Worm (Caenorhabditis elegans): ENCODE results near the gene adal-1.

The adal-1 gene

ce11 chrII:6872493-6872892 lies 20.9 kb downstream of the adal-1 start, which contains the start of gene C44B7.5:
Gene C44B7.5 (minus strand): TSS chrII:6872593.
- TF ChIP-seq nhr-12 (tag; optimal IDR thresholded peaks at IDR 0.05), result no peak
- TF ChIP-seq ceh-43 (GFP tag; optimal IDR thresholded peaks at IDR 0.05), result no peak
- TF ChIP-seq sem-2 (GFP tag; optimal IDR thresholded peaks at IDR 0.05), result no peak
- no peak for TF ChIP-seq mep-1 (tag; optimal IDR thresholded peaks at IDR 0.05)
- TF ChIP-seq cnd-1 (tag; optimal IDR thresholded peaks at IDR 0.05), result no peak
- no peak for TF ChIP-seq mls-2 (tag; optimal IDR thresholded peaks at IDR 0.05)
- no peak for TF ChIP-seq unc-120 (tag; optimal IDR thresholded peaks at IDR 0.05; ENCODE audit: poor library complexity, severe bottlenecking)
- TF ChIP-seq nhr-237 (tag; optimal IDR thresholded peaks at IDR 0.05), result no peak
- no peak for TF ChIP-seq nhr-28 (tag; optimal IDR thresholded peaks at IDR 0.05)
- no peak for TF ChIP-seq lin-13 (tag; optimal IDR thresholded peaks at IDR 0.05)
- no peak for TF ChIP-seq snpc-4 (tag; optimal IDR thresholded peaks at IDR 0.05)
- TF ChIP-seq pha-4 (tag; optimal IDR thresholded peaks at IDR 0.05), result no peak
- no peak for TF ChIP-seq mab-5 (tag; optimal IDR thresholded peaks at IDR 0.05)

ce11 chrII:6870803-6871202 lies 22.6 kb downstream of the adal-1 start, which contains the start of gene clhm-1:
Gene clhm-1 (minus strand): TSS chrII:6871009.
- TF ChIP-seq hlh-1 (tag; optimal IDR thresholded peaks at IDR 0.05) (peak; percentile 62), nhr-12 (tag; optimal IDR thresholded peaks at IDR 0.05) (no peak)

ce11 chrII:6863652-6864051 lies 29.8 kb downstream of the adal-1 start, which contains the start of gene aff-1:
Gene aff-1 (minus strand): TSS chrII:6863752.
- TF ChIP-seq snpc-4 (tag; optimal IDR thresholded peaks at IDR 0.05) (no peak), blmp-1 (tag; optimal IDR thresholded peaks at IDR 0.05) (no peak), M03D4.4 (tag; optimal IDR thresholded peaks at IDR 0.05) (no peak), nhr-76 (tag; optimal IDR thresholded peaks at IDR 0.05) (no peak), ceh-39 (tag; optimal IDR thresholded peaks at IDR 0.05) (no peak), lin-13 (tag; optimal IDR thresholded peaks at IDR 0.05) (no peak), flh-1 (GFP tag; optimal IDR thresholded peaks at IDR 0.05) (no peak), hlh-1 (tag; optimal IDR thresholded peaks at IDR 0.05) (no peak), bed-3 (GFP tag; optimal IDR thresholded peaks at IDR 0.05) (no peak), pha-4 (tag; optimal IDR thresholded peaks at IDR 0.05) (no peak), sem-2 (GFP tag; optimal IDR thresholded peaks at IDR 0.05) (no peak), ztf-11 (tag; optimal IDR thresholded peaks at IDR 0.05) (no peak)

ce11 chrII:6860043-6860442 lies 33.4 kb downstream of the adal-1 start:
- TF ChIP-seq mep-1 (tag; optimal IDR thresholded peaks at IDR 0.05), result no peak
- TF ChIP-seq ces-1 (GFP tag; optimal IDR thresholded peaks at IDR 0.05), result no peak
- no peak for TF ChIP-seq elt-3 (tag; optimal IDR thresholded peaks at IDR 0.05)
- no peak for TF ChIP-seq bed-3 (GFP tag; optimal IDR thresholded peaks at IDR 0.05)
- TF ChIP-seq elt-1 (tag; optimal IDR thresholded peaks at IDR 0.05; ENCODE audit: borderline replicate concordance, insufficient read depth), result no peak
- TF ChIP-seq blmp-1 (tag; optimal IDR thresholded peaks at IDR 0.05), result no peak
- TF ChIP-seq mls-2 (tag; optimal IDR thresholded peaks at IDR 0.05), result no peak
- TF ChIP-seq zip-8 (tag; optimal IDR thresholded peaks at IDR 0.05), result no peak
- no peak for TF ChIP-seq lin-13 (tag; optimal IDR thresholded peaks at IDR 0.05)
- TF ChIP-seq M03D4.4 (tag; optimal IDR thresholded peaks at IDR 0.05), result no peak
- TF ChIP-seq tbx-8 (GFP tag; optimal IDR thresholded peaks at IDR 0.05), result no peak
- no peak for TF ChIP-seq nhr-12 (tag; optimal IDR thresholded peaks at IDR 0.05)
- TF ChIP-seq unc-62 (GFP tag; optimal IDR thresholded peaks at IDR 0.05), result no peak
- no peak for TF ChIP-seq ceh-83 (GFP tag; optimal IDR thresholded peaks at IDR 0.05)
- no peak for TF ChIP-seq snpc-4 (tag; optimal IDR thresholded peaks at IDR 0.05)
- TF ChIP-seq sem-2 (GFP tag; optimal IDR thresholded peaks at IDR 0.05), result no peak
- no peak for TF ChIP-seq nhr-2 (tag; optimal IDR thresholded peaks at IDR 0.05)

ce11 chrII:6858835-6859234 lies 34.6 kb downstream of the adal-1 start:
- TF ChIP-seq flh-1 (GFP tag; optimal IDR thresholded peaks at IDR 0.05), result no peak
- peak; percentile 46 for TF ChIP-seq ham-2 (GFP tag; optimal IDR thresholded peaks at IDR 0.05)
- no peak for TF ChIP-seq elt-1 (tag; optimal IDR thresholded peaks at IDR 0.05; ENCODE audit: borderline replicate concordance, insufficient read depth)
- TF ChIP-seq ceh-43 (GFP tag; optimal IDR thresholded peaks at IDR 0.05), result no peak
- peak; percentile 30 for TF ChIP-seq nhr-237 (tag; optimal IDR thresholded peaks at IDR 0.05)
- TF ChIP-seq mep-1 (tag; optimal IDR thresholded peaks at IDR 0.05), result peak; percentile 17
- TF ChIP-seq drap-1 (GFP tag; optimal IDR thresholded peaks at IDR 0.05), result peak; percentile 15
- TF ChIP-seq nhr-28 (tag; optimal IDR thresholded peaks at IDR 0.05), result no peak
- TF ChIP-seq sptf-1 (tag; optimal IDR thresholded peaks at IDR 0.05), result peak; percentile 71
- peak; percentile 65 for TF ChIP-seq ces-1 (GFP tag; optimal IDR thresholded peaks at IDR 0.05)
- peak; percentile 62 for TF ChIP-seq lin-13 (tag; optimal IDR thresholded peaks at IDR 0.05)
- TF ChIP-seq lsy-2 (tag; optimal IDR thresholded peaks at IDR 0.05), result no peak
- peak; percentile 75 for TF ChIP-seq pha-4 (tag; optimal IDR thresholded peaks at IDR 0.05)
- peak; percentile 38 for TF ChIP-seq unc-120 (tag; optimal IDR thresholded peaks at IDR 0.05; ENCODE audit: poor library complexity, severe bottlenecking)
- TF ChIP-seq mls-2 (tag; optimal IDR thresholded peaks at IDR 0.05), result peak; percentile 80
- TF ChIP-seq M03D4.4 (tag; optimal IDR thresholded peaks at IDR 0.05), result peak; percentile 28
- TF ChIP-seq hlh-1 (tag; optimal IDR thresholded peaks at IDR 0.05), result peak; percentile 10
- TF ChIP-seq unc-62 (GFP tag; optimal IDR thresholded peaks at IDR 0.05), result peak; percentile 57

All from whole organism, mixed stage, embryonic.